Comparison of ENCODE assay signal across 1 fruit fly cellular context in genomic region chr3L:20003235-20003493, dm6.
A peak's percentile ranks its signal among the peaks of the same experiment; 100 is the strongest.
TF ChIP-seq lines count a peak whose summit lies in the region.

No protein-coding gene starts in this region.

TF ChIP-seq in whole organism, embryonic, 481 proteins besides CTCF, POLR2A, EP300 and RAD21 (continued from another document):
- TF ChIP-seq dan (GFP tag; IDR thresholded peaks at IDR 0.05; lab: Robert Waterston, UW) (no peak), H2.0 (GFP tag; IDR thresholded peaks at IDR 0.05; lab: Robert Waterston, UW) (no peak), dmrt11E (tag; optimal IDR thresholded peaks at IDR 0.05; lab: Kevin White, UChicago) (no peak), otp (GFP tag; IDR thresholded peaks at IDR 0.05; lab: Robert Waterston, UW) (no peak), sd (tag; optimal IDR thresholded peaks at IDR 0.05; lab: Kevin White, UChicago) (no peak), ken (GFP tag; IDR thresholded peaks at IDR 0.05; lab: Robert Waterston, UW) (no peak), CG3726 (GFP tag; IDR thresholded peaks at IDR 0.05; lab: Robert Waterston, UW) (no peak), CG9817 (tag; optimal IDR thresholded peaks at IDR 0.05; lab: Kevin White, UChicago) (no peak), lov (optimal IDR thresholded peaks at IDR 0.05; lab: Kevin White, UChicago) (no peak), lov (GFP tag; IDR thresholded peaks at IDR 0.05; lab: Robert Waterston, UW) (0 out of 3 replicates have a peak, but pooled peaks have one; percentile 36), chif (GFP tag; optimal IDR thresholded peaks at IDR 0.05; lab: Kevin White, UChicago) (no peak), tx (GFP tag; optimal IDR thresholded peaks at IDR 0.05; lab: Kevin White, UChicago) (no peak), slou (GFP tag; optimal IDR thresholded peaks at IDR 0.05; lab: Kevin White, UChicago) (no peak), Drgx (GFP tag; IDR thresholded peaks at IDR 0.05; lab: Robert Waterston, UW) (peak; percentile 3; the same call in 1 of the 2 replicates), ac (GFP tag; optimal IDR thresholded peaks at IDR 0.05; lab: Kevin White, UChicago) (no peak), danr (GFP tag; IDR thresholded peaks at IDR 0.05; lab: Robert Waterston, UW) (no peak)
